Fruit fly (Drosophila melanogaster) whole organism, embryonic: ENCODE measurements around the gene CG14613.

ENCODE experiments used
- Blimp-1 ChIP-seq: fragments of 200-800 bp; sonication (Bioruptor generic); optimal IDR thresholded peaks from 3 replicates; lab custom pipeline; 2018; ENCODE audit warnings: missing biosample characterization, missing genetic modification characterization, mild to moderate bottlenecking, moderate library complexity, missing genetic modification reagents
- CG10321 ChIP-seq: fragments of 200-800 bp; sonication (Bioruptor generic); IDR thresholded peaks from 2 replicates; pipeline ENCODE4 v1.3.6; 2022; ENCODE audit warnings: missing biosample characterization, missing genetic modification characterization
- CG10979 ChIP-seq: fragments of 200-800 bp; sonication (Bioruptor generic); optimal IDR thresholded peaks from 2 replicates; lab custom pipeline; 2018; ENCODE audit warnings: missing biosample characterization, mild to moderate bottlenecking, missing genetic modification characterization, moderate library complexity
- CG12104 ChIP-seq: fragments of 200-800 bp; sonication (Bioruptor generic); optimal IDR thresholded peaks from 3 replicates; lab custom pipeline; 2016; ENCODE audit warnings: missing biosample characterization, missing genetic modification characterization
- CG1233 ChIP-seq: fragments of 200-800 bp; sonication (Bioruptor generic); optimal IDR thresholded peaks from 4 replicates; lab custom pipeline; 2018; ENCODE audit warnings: missing biosample characterization, mild to moderate bottlenecking, missing genetic modification characterization
- CG12659 ChIP-seq: fragments of 200-800 bp; sonication (Bioruptor generic); optimal IDR thresholded peaks from 3 replicates; lab custom pipeline; 2017; ENCODE audit warnings: mild to moderate bottlenecking, missing biosample characterization, missing genetic modification reagents, missing genetic modification characterization
- CG12744 ChIP-seq: fragments of 200-800 bp; sonication (Bioruptor generic); optimal IDR thresholded peaks from 2 replicates; lab custom pipeline; 2016; ENCODE audit warnings: missing biosample characterization, missing genetic modification characterization
- CG13424 ChIP-seq: fragments of 200-800 bp; sonication (Bioruptor generic); optimal IDR thresholded peaks from 2 replicates; lab custom pipeline; 2019; ENCODE audit warnings: missing biosample characterization, mild to moderate bottlenecking, missing genetic modification characterization, moderate library complexity
- CG14710 ChIP-seq: fragments of 200-800 bp; sonication (Bioruptor generic); optimal IDR thresholded peaks from 3 replicates; lab custom pipeline; 2019; ENCODE audit warnings: missing biosample characterization, mild to moderate bottlenecking, missing genetic modification characterization, moderate library complexity
- CG15601 ChIP-seq: fragments of 200-800 bp; sonication (Bioruptor generic); optimal IDR thresholded peaks from 3 replicates; lab custom pipeline; 2019; ENCODE audit warnings: missing biosample characterization, mild to moderate bottlenecking, missing genetic modification characterization, moderate library complexity
- CG1603 ChIP-seq: fragments of 200-800 bp; sonication (Bioruptor generic); optimal IDR thresholded peaks from 2 replicates; lab custom pipeline; 2019; ENCODE audit warnings: missing biosample characterization, mild to moderate bottlenecking, missing genetic modification characterization, moderate library complexity
- CG16813 ChIP-seq: fragments of 200-800 bp; sonication (Bioruptor generic); IDR thresholded peaks from 3 replicates; pipeline ENCODE4 v1.3.6; 2022; ENCODE audit warnings: missing biosample characterization, missing genetic modification characterization; ENCODE audit not compliant: partially characterized antibody
- CG16863 ChIP-seq: fragments of 200-800 bp; sonication (Bioruptor generic); optimal IDR thresholded peaks from 3 replicates; lab custom pipeline; 2016; ENCODE audit warnings: missing biosample characterization, missing genetic modification characterization
- CG17385 ChIP-seq: fragments of 200-800 bp; sonication (Bioruptor generic); optimal IDR thresholded peaks from 3 replicates; lab custom pipeline; 2018; ENCODE audit warnings: missing biosample characterization, mild to moderate bottlenecking, missing genetic modification characterization
- CG18011 ChIP-seq: fragments of 200-800 bp; sonication (Bioruptor generic); optimal IDR thresholded peaks from 2 replicates; lab custom pipeline; 2017; ENCODE audit warnings: missing biosample characterization, missing genetic modification characterization, mild to moderate bottlenecking, moderate library complexity, missing genotype
- CG2199 ChIP-seq: fragments of 200-800 bp; sonication (Bioruptor generic); IDR thresholded peaks from 3 replicates; pipeline ENCODE4 v1.3.6; 2022; ENCODE audit warnings: missing biosample characterization, missing genetic modification characterization
- CG2712 ChIP-seq: fragments of 200-800 bp; optimal IDR thresholded peaks from 3 replicates; lab custom pipeline; 2019; ENCODE audit warnings: missing biosample characterization, mild to moderate bottlenecking, missing genetic modification characterization, moderate library complexity
- CG2875 ChIP-seq: fragments of 200-800 bp; sonication (Bioruptor generic); optimal IDR thresholded peaks from 2 replicates; lab custom pipeline; 2017; ENCODE audit warnings: missing biosample characterization, mild to moderate bottlenecking, missing genetic modification characterization, missing genetic modification reagents
- CG31441 ChIP-seq: fragments of 200-800 bp; sonication (Bioruptor generic); IDR thresholded peaks from 2 replicates; pipeline ENCODE4 v1.3.6; 2022; ENCODE audit warnings: missing biosample characterization, missing genetic modification characterization
- CG3407 ChIP-seq: fragments of 200-800 bp; sonication (Bioruptor generic); optimal IDR thresholded peaks from 2 replicates; lab custom pipeline; 2018; ENCODE audit warnings: missing biosample characterization, mild to moderate bottlenecking, missing genetic modification characterization
- CG4820 ChIP-seq: fragments of 200-800 bp; sonication (Bioruptor generic); optimal IDR thresholded peaks from 3 replicates; lab custom pipeline; 2016; ENCODE audit warnings: missing biosample characterization, missing genetic modification characterization
- CG6689 ChIP-seq: fragments of 200-800 bp; sonication (Bioruptor generic); IDR thresholded peaks from 2 replicates; pipeline ENCODE4 v1.3.6; 2022; ENCODE audit warnings: missing biosample characterization, missing genetic modification characterization
- CG7839 ChIP-seq: fragments of 200-800 bp; sonication (Bioruptor generic); optimal IDR thresholded peaks from 3 replicates; lab custom pipeline; 2018; ENCODE audit warnings: missing biosample characterization, mild to moderate bottlenecking, missing genetic modification characterization, moderate library complexity
- CG8944 ChIP-seq: fragments of 200-800 bp; sonication (Bioruptor generic); optimal IDR thresholded peaks from 3 replicates; lab custom pipeline; 2016; ENCODE audit warnings: missing biosample characterization, missing genetic modification characterization
- Chrac-16 ChIP-seq: fragments of 200-800 bp; sonication (Bioruptor generic); optimal IDR thresholded peaks from 3 replicates; lab custom pipeline; 2016; ENCODE audit warnings: missing biosample characterization, missing genetic modification characterization
- CoRest ChIP-seq: fragments of 200-800 bp; sonication (Bioruptor generic); optimal IDR thresholded peaks from 3 replicates; lab custom pipeline; 2018; ENCODE audit warnings: missing biosample characterization, mild to moderate bottlenecking, missing genetic modification characterization, moderate library complexity
- D19A ChIP-seq: fragments of 200-800 bp; optimal IDR thresholded peaks from 3 replicates; lab custom pipeline; 2019; ENCODE audit warnings: missing biosample characterization, mild to moderate bottlenecking, missing genetic modification characterization, moderate library complexity
- Hsf ChIP-seq: fragments of 200-800 bp; sonication (Bioruptor generic); optimal IDR thresholded peaks from 3 replicates; lab custom pipeline; 2016; ENCODE audit warnings: missing biosample characterization, missing genetic modification characterization
- Mad ChIP-seq: fragments of 200-800 bp; sonication (Bioruptor generic); optimal IDR thresholded peaks from 2 replicates; lab custom pipeline; 2016; ENCODE audit warnings: missing biosample characterization, missing genetic modification characterization
- Opbp ChIP-seq: fragments of 200-800 bp; sonication (Bioruptor generic); IDR thresholded peaks from 3 replicates; pipeline ENCODE4 v1.3.6; 2022; ENCODE audit warnings: missing biosample characterization, missing genetic modification characterization; ENCODE audit not compliant: partially characterized antibody
- Six4 ChIP-seq: fragments of 200-800 bp; sonication (Bioruptor generic); optimal IDR thresholded peaks from 2 replicates; lab custom pipeline; 2016; ENCODE audit warnings: missing biosample characterization, missing genetic modification characterization
- Usf ChIP-seq: fragments of 200-800 bp; sonication (Bioruptor generic); optimal IDR thresholded peaks from 2 replicates; lab custom pipeline; 2017; ENCODE audit warnings: missing genotype, missing biosample characterization, missing genetic modification characterization
- Xbp1 ChIP-seq: fragments of 200-800 bp; sonication (Bioruptor generic); optimal IDR thresholded peaks from 3 replicates; lab custom pipeline; 2016; ENCODE audit warnings: missing biosample characterization, mild to moderate bottlenecking, missing genetic modification characterization
- chif ChIP-seq, 2 experiments: fragments of 200-800 bp; sonication (Bioruptor generic); optimal IDR thresholded peaks; 3 replicates each; lab custom pipeline; 2016; ENCODE audit warnings: missing biosample characterization in 2 of 2, missing genetic modification characterization in 2 of 2
- dimm ChIP-seq: fragments of 200-800 bp; sonication (Bioruptor generic); IDR thresholded peaks from 2 replicates; pipeline ENCODE4 v1.3.6; 2022; ENCODE audit warnings: missing biosample characterization, missing genetic modification characterization
- dpn ChIP-seq, 2 experiments: fragments of 200-800 bp; sonication (Bioruptor generic); optimal IDR thresholded peaks; 3 replicates each; lab custom pipeline; 2016; ENCODE audit warnings: missing biosample characterization in 2 of 2, missing genetic modification characterization in 2 of 2
- dysf ChIP-seq: fragments of 200-800 bp; sonication (Bioruptor generic); IDR thresholded peaks from 3 replicates; pipeline ENCODE4 v1.3.6; 2022; ENCODE audit warnings: missing biosample characterization, missing genetic modification characterization
- ems ChIP-seq: fragments of 200-800 bp; sonication (Bioruptor generic); optimal IDR thresholded peaks from 3 replicates; lab custom pipeline; 2016; ENCODE audit warnings: missing biosample characterization, missing genetic modification characterization
- esg ChIP-seq: fragments of 200-800 bp; sonication (Bioruptor generic); conservative IDR thresholded peaks from 2 replicates; pipeline ENCODE4 v1.3.6; 2022; ENCODE audit warnings: missing biosample characterization, missing genetic modification characterization
- eyg ChIP-seq: fragments of 200-800 bp; sonication (Bioruptor generic); optimal IDR thresholded peaks from 3 replicates; lab custom pipeline; 2016; ENCODE audit warnings: missing biosample characterization, missing genetic modification characterization
- gsb-n ChIP-seq: fragments of 200-800 bp; sonication (Bioruptor generic); optimal IDR thresholded peaks from 3 replicates; lab custom pipeline; 2018; ENCODE audit warnings: missing biosample characterization, mild to moderate bottlenecking, missing genetic modification characterization
- jigr1 ChIP-seq: fragments of 200-800 bp; sonication (Bioruptor generic); IDR thresholded peaks from 3 replicates; pipeline ENCODE4 v1.3.6; 2022; ENCODE audit warnings: missing biosample characterization, missing genetic modification characterization
- lola ChIP-seq, 3 experiments: fragments of >200 bp in 2 of 3; fragments of 200-800 bp in 1 of 3; sonication (Bioruptor generic) in 1 of 3; optimal IDR thresholded peaks; 2 replicates each; lab custom pipeline; 2017 to 2019; ENCODE audit warnings: missing biosample characterization in 3 of 3, missing genetic modification characterization in 3 of 3, mild to moderate bottlenecking in 1 of 3, moderate library complexity in 1 of 3
- pho ChIP-seq: fragments of 200-800 bp; sonication (Bioruptor generic); optimal IDR thresholded peaks from 2 replicates; lab custom pipeline; 2016; ENCODE audit warnings: missing biosample characterization, missing genetic modification characterization
- row ChIP-seq: fragments of 200-800 bp; sonication (Bioruptor generic); IDR thresholded peaks from 3 replicates; pipeline ENCODE4 v1.3.6; 2022; ENCODE audit warnings: missing biosample characterization, missing genetic modification characterization
- sens ChIP-seq: fragments of 200-800 bp; sonication (Bioruptor generic); peaks from one replicate; lab custom pipeline; 2016; ENCODE audit warnings: missing biosample characterization, missing genetic modification characterization
- toy ChIP-seq: fragments of 200-800 bp; sonication (Bioruptor generic); IDR thresholded peaks from 2 replicates; pipeline ENCODE4 v1.3.6; 2022; ENCODE audit warnings: missing biosample characterization, missing genetic modification characterization
- trh ChIP-seq: fragments of 200-800 bp; sonication (Bioruptor generic); optimal IDR thresholded peaks from 2 replicates; lab custom pipeline; 2016; ENCODE audit warnings: missing biosample characterization, missing genetic modification characterization
- unpg ChIP-seq: fragments of 200-800 bp; sonication (Bioruptor generic); optimal IDR thresholded peaks from 3 replicates; lab custom pipeline; 2018; ENCODE audit warnings: missing biosample characterization, mild to moderate bottlenecking, missing genetic modification characterization, moderate library complexity
- wor ChIP-seq: fragments of 200-800 bp; sonication (Bioruptor generic); IDR thresholded peaks from 2 replicates; pipeline ENCODE4 v1.3.6; 2022; ENCODE audit warnings: missing biosample characterization, missing genetic modification characterization
- zen ChIP-seq: fragments of 200-800 bp; sonication (Bioruptor generic); optimal IDR thresholded peaks from 3 replicates; lab custom pipeline; 2018; ENCODE audit warnings: missing biosample characterization, mild to moderate bottlenecking, missing genetic modification characterization, moderate library complexity

CG14613 gene

DNA sequence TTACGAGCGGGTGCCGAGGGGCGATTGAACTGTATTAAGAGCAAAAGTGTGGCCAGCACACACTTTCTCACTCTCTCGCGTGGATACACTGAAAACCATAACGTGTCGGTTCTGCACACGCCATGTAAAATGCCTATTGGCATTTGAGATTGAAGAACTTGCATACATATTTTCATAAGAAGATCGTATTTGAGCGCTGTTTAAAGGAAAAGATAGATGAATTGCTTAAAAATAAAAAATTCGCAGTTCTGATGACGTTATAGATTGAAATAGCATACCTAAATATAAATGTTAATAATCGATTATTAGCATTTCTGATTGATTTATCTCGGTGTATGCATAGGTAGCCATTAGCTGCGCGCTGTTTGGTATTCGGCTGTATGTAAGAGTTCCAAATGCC lies 37.3 kb upstream of the CG14613 start (continued):
- TF ChIP-seq Six4 (GFP tag; lab: Kevin White, UChicago), result no peak
- peak; percentile 32; the same call in 2 of the 3 replicates for TF ChIP-seq dysf
- peak; percentile 2 for TF ChIP-seq CG8944 (GFP tag; lab: Kevin White, UChicago)
- TF ChIP-seq CG2875, result peak; percentile 8
- TF ChIP-seq CG16863 (GFP tag; lab: Kevin White, UChicago), result peak; percentile 0
- TF ChIP-seq CG15601 (tag; lab: Kevin White, UChicago), result peak; percentile 9
- TF ChIP-seq gsb-n (tag; lab: Kevin White, UChicago), result peak; percentile 10
- TF ChIP-seq dpn (GFP tag; optimal IDR thresholded peaks at IDR 0.05; lab: Kevin White, UChicago), result peak; percentile 5
- TF ChIP-seq eyg, result no peak
- peak; percentile 10 for TF ChIP-seq CG1233
- no peak for TF ChIP-seq Opbp (GFP tag; lab: Robert Waterston, UW)
- TF ChIP-seq wor (GFP tag; lab: Robert Waterston, UW), result 0 out of 2 replicates have a peak, but pooled peaks have one; percentile 33
- TF ChIP-seq CG14710 (tag; lab: Kevin White, UChicago), result peak; percentile 28
- no peak for TF ChIP-seq unpg
- TF ChIP-seq CG7839 (tag; lab: Kevin White, UChicago), result peak; percentile 50
- TF ChIP-seq CG12744 (GFP tag; lab: Kevin White, UChicago), result no peak
- peak; percentile 37 for TF ChIP-seq CG4820 (GFP tag; lab: Kevin White, UChicago)
- TF ChIP-seq CG31441, result peak; percentile 42; the same call in 1 of the 2 replicates
- no peak; the same call in 2 of the 3 replicates for TF ChIP-seq CG2199 (GFP tag; lab: Robert Waterston, UW)
- TF ChIP-seq lola (GFP tag; optimal IDR thresholded peaks at IDR 0.05; lab: Kevin White, UChicago), result no peak
- TF ChIP-seq Mad (GFP tag; lab: Kevin White, UChicago), result no peak
- peak in 1 of 2 experiments; percentile 25 for TF ChIP-seq chif (GFP tag; optimal IDR thresholded peaks at IDR 0.05; lab: Kevin White, UChicago)
- TF ChIP-seq toy, result no peak
- TF ChIP-seq CG12104 (GFP tag; lab: Kevin White, UChicago), result no peak
- peak; percentile 66 for TF ChIP-seq Blimp-1
- TF ChIP-seq CG13424 (tag; lab: Kevin White, UChicago), result peak; percentile 41
- peak; percentile 23 for TF ChIP-seq Chrac-16 (GFP tag; lab: Kevin White, UChicago)
- no peak for TF ChIP-seq dimm (GFP tag; lab: Robert Waterston, UW)
- peak; percentile 51 for TF ChIP-seq CG10979
- peak; percentile 0 for TF ChIP-seq CG3407
- peak; percentile 18; the same call in 1 of the 2 replicates for TF ChIP-seq esg (GFP tag; lab: Robert Waterston, UW)
- no peak for TF ChIP-seq CG12659 (GFP tag; lab: Kevin White, UChicago)
- peak; percentile 17 for TF ChIP-seq CG1603 (tag; lab: Kevin White, UChicago)
- TF ChIP-seq row, result peak; percentile 49
- TF ChIP-seq zen (tag; lab: Kevin White, UChicago), result no peak
- TF ChIP-seq CoRest (tag; lab: Kevin White, UChicago), result peak; percentile 30
- peak; percentile 18 for TF ChIP-seq CG17385 (GFP tag; lab: Kevin White, UChicago)
- TF ChIP-seq jigr1, result no peak
- no peak for TF ChIP-seq trh
- peak; percentile 21 for TF ChIP-seq D19A
- no peak for TF ChIP-seq CG10321
- peak; percentile 34 for TF ChIP-seq Xbp1 (GFP tag; lab: Kevin White, UChicago)
- TF ChIP-seq CG18011, result no peak
- peak; percentile 55 for TF ChIP-seq CG2712 (tag; lab: Kevin White, UChicago)
- no peak for TF ChIP-seq CG16813
- peak; percentile 19 for TF ChIP-seq Hsf (GFP tag; lab: Kevin White, UChicago)
- TF ChIP-seq sens (GFP tag; lab: Kevin White, UChicago), result peak; percentile 81
- no peak for TF ChIP-seq pho (GFP tag; lab: Kevin White, UChicago)
- TF ChIP-seq CG6689 (GFP tag; lab: Robert Waterston, UW), result peak; percentile 42
- TF ChIP-seq Usf, result no peak
- TF ChIP-seq ems (GFP tag; lab: Kevin White, UChicago), result no peak
